Fruit fly (Drosophila melanogaster): ENCODE measurements around the gene PhKgamma.

dm6 chrX:11689669-11690068 lies 5.3 kb upstream of the PhKgamma start:
- TF ChIP-seq fd96Ca (GFP tag; IDR thresholded peaks at IDR 0.05) (no peak), CG9948 (tag; optimal IDR thresholded peaks at IDR 0.05) (no peak), rn (GFP tag; IDR thresholded peaks at IDR 0.05) (no peak), CG13204 (GFP tag; optimal IDR thresholded peaks at IDR 0.05) (no peak), CG14655 (GFP tag; optimal IDR thresholded peaks at IDR 0.05) (no peak), CG12605 (GFP tag; IDR thresholded peaks at IDR 0.05) (no peak), CG4496 (GFP tag; IDR thresholded peaks at IDR 0.05) (no peak)
